Worm (Caenorhabditis elegans) whole organism, early embryonic: Measurements from ENCODE around the gene str-112.

Experiments used
- B0310.2 ChIP-seq: sonication (generic microtip); optimal IDR thresholded peaks from 2 replicates; lab custom pipeline; 2016; ENCODE audit warnings: mild to moderate bottlenecking, missing genetic modification characterization, missing compliant biosample characterization
- F13C5.2 ChIP-seq: sonication (generic microtip); optimal IDR thresholded peaks from 2 replicates; lab custom pipeline; 2017; ENCODE audit warnings: mild to moderate bottlenecking, missing genetic modification characterization, inconsistent platforms, missing compliant biosample characterization
- aly-1 ChIP-seq: sonication (generic microtip); optimal IDR thresholded peaks from 2 replicates; lab custom pipeline; 2016; ENCODE audit warnings: missing genetic modification characterization, missing compliant biosample characterization
- ama-1 ChIP-seq: fragments of 150-350 bp; optimal IDR thresholded peaks from 2 replicates; lab custom pipeline; 2014
- ceh-13 ChIP-seq: fragments of 200-800 bp; sonication (Bioruptor generic); optimal IDR thresholded peaks from 2 replicates; lab custom pipeline; 2018; ENCODE audit warnings: mild to moderate bottlenecking, missing genetic modification characterization, missing compliant biosample characterization
- ceh-36 ChIP-seq: sonication (generic microtip); optimal IDR thresholded peaks from 2 replicates; lab custom pipeline; 2016; ENCODE audit warnings: missing genetic modification characterization, inconsistent platforms, missing compliant biosample characterization
- ets-7 ChIP-seq: sonication (generic microtip); optimal IDR thresholded peaks from 2 replicates; lab custom pipeline; 2016; ENCODE audit warnings: missing genotype, missing genetic modification characterization, missing compliant biosample characterization
- flt-1 ChIP-seq: fragments of 200-800 bp; sonication (Bioruptor generic); IDR thresholded peaks from 2 replicates; pipeline ENCODE4 v1.3.6; 2022; ENCODE audit warnings: missing genetic modification characterization, missing compliant biosample characterization
- hmbx-1 ChIP-seq: sonication (generic microtip); optimal IDR thresholded peaks from 2 replicates; lab custom pipeline; 2016; ENCODE audit warnings: mild to moderate bottlenecking, missing genetic modification characterization, missing compliant biosample characterization
- hmg-4 ChIP-seq: fragments of 200-800 bp; sonication (Bioruptor generic); optimal IDR thresholded peaks from 2 replicates; lab custom pipeline; 2018; ENCODE audit warnings: mild to moderate bottlenecking, missing genetic modification characterization, missing compliant biosample characterization
- hnd-1 ChIP-seq: sonication (generic microtip); optimal IDR thresholded peaks from 2 replicates; lab custom pipeline; 2016; ENCODE audit warnings: missing genetic modification characterization, missing compliant biosample characterization
- pes-1 ChIP-seq: fragments of 200-800 bp; sonication (Bioruptor generic); IDR thresholded peaks from 2 replicates; pipeline ENCODE4 v1.3.6; 2022; ENCODE audit warnings: missing genetic modification reagents, missing genetic modification characterization, missing compliant biosample characterization
- scrt-1 ChIP-seq: fragments of 200-800 bp; sonication (Bioruptor generic); IDR thresholded peaks from 2 replicates; pipeline ENCODE4 v1.3.6; 2022; ENCODE audit warnings: missing genetic modification characterization, missing compliant biosample characterization
- sea-1 ChIP-seq: fragments of 200-800 bp; sonication (Bioruptor generic); conservative IDR thresholded peaks from 2 replicates; pipeline ENCODE4 v1.3.6; 2022; ENCODE audit warnings: missing genetic modification characterization, missing compliant biosample characterization
- tbx-11 ChIP-seq: fragments of 200-800 bp; sonication (Bioruptor generic); IDR thresholded peaks from 2 replicates; pipeline ENCODE4 v1.3.6; 2022; ENCODE audit warnings: missing genetic modification characterization, missing compliant biosample characterization
- tbx-37 ChIP-seq: fragments of 200-800 bp; sonication (Bioruptor generic); conservative IDR thresholded peaks from 2 replicates; pipeline ENCODE4 v1.3.6; 2022; ENCODE audit warnings: missing genetic modification reagents, missing genetic modification characterization, missing compliant biosample characterization
- tra-4 ChIP-seq: sonication (generic microtip); optimal IDR thresholded peaks from 2 replicates; lab custom pipeline; 2017; ENCODE audit warnings: missing genetic modification characterization, missing compliant biosample characterization

The str-112 gene

DNA sequence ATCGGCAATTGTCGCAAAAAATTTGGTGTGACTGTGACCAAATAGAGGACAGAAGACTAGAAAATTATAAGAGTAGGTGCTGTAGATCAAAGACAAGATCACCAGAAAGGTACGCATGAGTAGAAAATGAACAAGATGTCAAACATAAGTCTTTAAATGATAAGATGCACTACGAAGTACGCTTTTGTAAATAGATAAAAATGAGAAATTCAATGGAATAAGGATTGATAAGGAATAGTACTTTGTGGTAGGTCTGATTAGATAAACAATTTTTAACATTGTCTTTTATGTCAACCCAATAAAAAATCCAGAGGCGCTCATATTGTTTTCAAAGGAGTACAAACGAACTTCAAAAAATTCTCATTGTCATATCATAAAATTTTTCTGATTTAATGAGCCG lies 12.3 kb upstream of the str-112 start, which contains the start of gene F10D2.8:
Gene F10D2.8, minus strand, starts transcription at position 145 of the 400 bp plus-strand sequence.
- TF ChIP-seq F13C5.2 (tag; lab: Kevin White, UChicago): no peak
- no peak for TF ChIP-seq tbx-37
- no peak for TF ChIP-seq ama-1

DNA sequence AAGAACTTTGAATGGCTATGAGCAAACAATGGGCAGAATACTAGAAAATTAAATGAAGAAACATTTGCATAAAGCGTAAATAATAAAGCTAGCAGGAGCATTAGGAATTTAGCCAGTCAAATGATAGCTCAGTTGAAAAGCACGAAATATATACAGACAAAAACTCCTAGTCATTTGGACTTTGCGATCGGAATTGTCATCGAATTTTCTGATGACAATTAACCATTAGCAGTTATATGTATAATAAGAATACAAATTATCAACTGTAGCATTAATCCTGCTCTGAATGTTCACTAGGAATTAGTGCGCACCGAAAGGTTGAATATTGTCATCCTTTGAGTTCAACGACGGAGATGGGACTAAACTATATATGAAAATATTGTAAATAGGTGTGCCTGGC lies 9.2 kb upstream of the str-112 start, which contains the start of gene ugt-38:
Gene ugt-38, minus strand, starts transcription at position 101 of the 400 bp plus-strand sequence.
- TF ChIP-seq tbx-11 (no peak), hmbx-1 (no peak), ama-1 (no peak), pes-1 (GFP tag; lab: Robert Waterston, UW) (no peak), hnd-1 (tag; lab: Kevin White, UChicago) (no peak), ets-7 (tag; lab: Kevin White, UChicago) (no peak), scrt-1 (GFP tag; lab: Robert Waterston, UW) (no peak), aly-1 (tag; lab: Kevin White, UChicago) (no peak), ceh-13 (no peak), flt-1 (no peak), sea-1 (GFP tag; lab: Robert Waterston, UW) (no peak), F13C5.2 (tag; lab: Kevin White, UChicago) (no peak), hmg-4 (GFP tag; lab: Kevin White, UChicago) (no peak), tra-4 (tag; lab: Kevin White, UChicago) (no peak), ceh-36 (tag; lab: Kevin White, UChicago) (no peak), tbx-37 (no peak), B0310.2 (tag; lab: Kevin White, UChicago) (no peak)

DNA sequence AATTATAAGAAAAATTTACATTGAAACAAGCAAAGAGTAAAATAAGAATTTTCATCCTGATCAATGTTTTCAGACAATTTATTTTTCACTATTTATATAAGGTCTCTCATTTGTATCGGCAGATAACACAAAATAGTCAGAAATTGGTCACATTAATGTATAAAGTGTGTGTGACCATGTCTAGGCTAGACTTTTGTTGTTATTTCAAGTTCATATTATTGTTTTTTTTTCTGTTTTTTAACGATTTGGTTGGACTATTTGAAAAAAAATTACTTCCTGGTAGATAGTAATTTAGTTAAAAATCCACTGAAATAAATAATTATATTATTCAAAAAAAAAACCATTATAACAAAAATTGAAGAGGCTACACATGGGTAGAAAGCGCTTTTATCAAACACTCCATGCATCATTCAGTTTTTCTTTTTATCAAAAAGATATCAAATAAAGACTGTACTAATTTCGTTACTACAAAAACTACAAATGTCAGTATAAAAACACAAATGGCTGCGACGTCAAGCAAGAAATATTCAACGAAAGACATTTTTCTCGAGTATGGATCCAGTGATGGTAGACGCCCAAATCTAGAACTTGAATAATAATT lies 7.1 kb upstream of the str-112 start, which contains the start of gene ugt-37:
Gene ugt-37, minus strand, starts transcription at position 69 of the 601 bp plus-strand sequence.
- TF ChIP-seq sea-1 (GFP tag; lab: Robert Waterston, UW) (no peak), tbx-37 (no peak), tra-4 (tag; lab: Kevin White, UChicago) (no peak), ceh-36 (tag; lab: Kevin White, UChicago) (no peak), scrt-1 (GFP tag; lab: Robert Waterston, UW) (no peak), pes-1 (GFP tag; lab: Robert Waterston, UW) (no peak), tbx-11 (no peak), hnd-1 (tag; lab: Kevin White, UChicago) (no peak), ets-7 (tag; lab: Kevin White, UChicago) (no peak), ama-1 (no peak), ceh-13 (no peak), aly-1 (tag; lab: Kevin White, UChicago) (no peak), B0310.2 (tag; lab: Kevin White, UChicago) (no peak), hmg-4 (GFP tag; lab: Kevin White, UChicago) (no peak), F13C5.2 (tag; lab: Kevin White, UChicago) (no peak)

DNA sequence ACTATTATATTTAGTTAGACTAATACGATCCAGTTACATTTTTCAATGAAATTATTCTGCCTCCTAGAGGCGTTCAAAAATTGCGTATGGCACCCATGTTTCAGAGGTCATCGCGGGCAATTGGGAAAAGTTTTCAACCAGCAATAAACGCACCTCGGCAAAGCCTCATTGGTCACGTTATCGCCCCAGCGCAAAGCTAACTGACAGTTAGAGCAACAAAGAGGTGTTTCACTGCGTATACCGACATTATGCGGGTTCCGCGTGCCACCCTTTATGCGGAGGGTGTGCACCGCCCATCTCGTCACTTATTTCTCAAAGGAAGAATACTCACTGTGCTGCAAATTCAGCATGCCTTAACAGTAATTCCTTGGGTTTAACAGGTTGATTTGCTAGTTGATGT lies 4.4 kb upstream of the str-112 start:
- no peak for TF ChIP-seq ceh-36 (tag; lab: Kevin White, UChicago)
- TF ChIP-seq ceh-13: no peak
- TF ChIP-seq flt-1: no peak
- TF ChIP-seq sea-1 (GFP tag; lab: Robert Waterston, UW): 0 out of 2 replicates have a peak, but pooled peaks have one; percentile 37
- 0 out of 2 replicates have a peak, but pooled peaks have one; percentile 29 for TF ChIP-seq tbx-11

DNA sequence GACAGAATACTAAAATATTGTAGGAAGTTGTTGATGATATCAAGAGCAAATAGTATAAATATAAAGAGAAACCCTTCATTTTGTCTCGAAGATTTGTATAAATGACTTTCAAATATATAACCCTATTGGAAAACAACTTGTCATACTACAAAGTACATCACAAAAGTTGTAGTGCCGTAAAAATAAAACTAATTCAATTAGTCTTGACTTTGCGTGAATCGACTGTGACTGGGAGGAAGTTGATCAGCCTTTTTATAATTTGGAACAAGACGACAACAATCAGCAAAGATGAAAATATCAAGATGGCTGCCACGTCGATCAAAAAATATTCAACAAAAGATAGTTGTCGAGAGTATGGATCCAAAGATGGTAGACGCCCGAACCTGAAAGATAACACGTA lies 3.6 kb upstream of the str-112 start, which contains the start of gene ugt-40:
Gene ugt-40, minus strand, starts transcription at position 101 of the 400 bp plus-strand sequence.
- TF ChIP-seq F13C5.2 (tag; lab: Kevin White, UChicago) (no peak), ama-1 (no peak), ets-7 (tag; lab: Kevin White, UChicago) (no peak), tbx-11 (no peak), flt-1 (no peak), sea-1 (GFP tag; lab: Robert Waterston, UW) (no peak), hmg-4 (GFP tag; lab: Kevin White, UChicago) (no peak), tbx-37 (no peak), hmbx-1 (no peak), pes-1 (GFP tag; lab: Robert Waterston, UW) (no peak), ceh-13 (no peak), tra-4 (tag; lab: Kevin White, UChicago) (no peak)

DNA sequence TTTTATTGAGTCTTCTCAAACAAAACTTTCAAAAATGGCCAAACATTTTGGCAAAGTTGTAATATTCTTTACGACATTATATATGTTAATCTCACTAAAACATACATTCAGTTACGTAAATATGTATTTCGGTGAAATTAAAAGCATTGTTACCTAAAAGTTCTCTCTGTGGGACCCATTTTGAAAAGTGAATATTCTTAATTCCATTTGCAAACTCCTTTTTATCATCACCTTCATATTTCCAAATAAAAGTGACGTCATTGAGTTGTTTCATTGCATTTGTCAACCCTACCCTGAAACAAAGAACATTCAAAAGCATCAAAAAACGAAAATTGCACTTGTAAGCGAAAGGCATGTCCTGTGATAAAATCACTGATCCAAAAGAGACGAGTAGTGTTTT lies 2.1 kb upstream of the str-112 start:
- no peak for TF ChIP-seq ceh-13
- TF ChIP-seq hnd-1 (tag; lab: Kevin White, UChicago): no peak
- no peak for TF ChIP-seq hmbx-1
- TF ChIP-seq sea-1 (GFP tag; lab: Robert Waterston, UW): no peak
- no peak for TF ChIP-seq flt-1
- TF ChIP-seq tbx-11: no peak
- no peak for TF ChIP-seq tra-4 (tag; lab: Kevin White, UChicago)
- TF ChIP-seq F13C5.2 (tag; lab: Kevin White, UChicago): no peak
- TF ChIP-seq ets-7 (tag; lab: Kevin White, UChicago): no peak
- no peak for TF ChIP-seq ceh-36 (tag; lab: Kevin White, UChicago)
- no peak for TF ChIP-seq aly-1 (tag; lab: Kevin White, UChicago)
- no peak for TF ChIP-seq hmg-4 (GFP tag; lab: Kevin White, UChicago)
- TF ChIP-seq ama-1: no peak
- TF ChIP-seq B0310.2 (tag; lab: Kevin White, UChicago): no peak
- TF ChIP-seq tbx-37: no peak
- TF ChIP-seq scrt-1 (GFP tag; lab: Robert Waterston, UW): no peak

DNA sequence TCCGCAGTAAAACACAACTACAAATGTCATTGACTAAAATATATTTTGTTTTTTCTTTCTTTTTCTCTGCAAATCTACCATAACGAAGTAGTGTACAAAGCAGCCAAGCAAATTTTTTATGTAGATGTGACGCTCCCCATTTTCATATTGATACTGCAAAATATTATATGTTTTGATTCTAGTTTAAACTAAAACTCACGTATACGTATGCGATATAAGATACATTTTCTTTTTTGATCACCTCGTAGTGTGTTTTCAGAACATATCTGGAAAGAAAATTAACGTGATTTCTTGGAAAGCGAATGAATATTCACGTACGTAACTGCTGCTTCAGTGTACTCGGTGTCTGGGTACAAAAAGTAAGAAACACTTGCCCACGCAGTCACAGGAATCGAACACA lies 1.4 kb downstream of the str-112 start:
- TF ChIP-seq aly-1 (tag; lab: Kevin White, UChicago): no peak
- TF ChIP-seq tbx-37: no peak
- TF ChIP-seq hnd-1 (tag; lab: Kevin White, UChicago): no peak
- no peak for TF ChIP-seq tra-4 (tag; lab: Kevin White, UChicago)
- TF ChIP-seq ceh-13: no peak
- no peak for TF ChIP-seq scrt-1 (GFP tag; lab: Robert Waterston, UW)
- no peak for TF ChIP-seq ets-7 (tag; lab: Kevin White, UChicago)
- TF ChIP-seq hmbx-1: no peak
- no peak for TF ChIP-seq pes-1 (GFP tag; lab: Robert Waterston, UW)
- no peak for TF ChIP-seq B0310.2 (tag; lab: Kevin White, UChicago)
- TF ChIP-seq ceh-36 (tag; lab: Kevin White, UChicago): no peak
